Worm (Caenorhabditis elegans) whole organism, L3 larva: ENCODE measurements around the gene fbxa-78.
A peak's percentile ranks its signal among the peaks of the same experiment; 100 is the strongest.

Source experiments
- R02D3.7 ChIP-seq: fragments of 150-350 bp; optimal IDR thresholded peaks from 2 replicates; lab custom pipeline; 2014; ENCODE audit warnings: missing biosample characterization, missing genetic modification characterization
- ZK546.5 ChIP-seq: sonication (generic microtip); optimal IDR thresholded peaks from 2 replicates; lab custom pipeline; 2017; ENCODE audit warnings: missing biosample characterization, missing genetic modification characterization
- elt-3 ChIP-seq, 3 experiments: fragments of 150-350 bp in 1 of 3; sonication (generic microtip) in 2 of 3; optimal IDR thresholded peaks; 2 replicates in 2 of 3; 4 replicates in 1 of 3; lab custom pipeline; 2014 to 2017; ENCODE audit warnings: missing biosample characterization in 3 of 3, missing genetic modification characterization in 3 of 3
- nhr-12 ChIP-seq: fragments of 150-350 bp; optimal IDR thresholded peaks from 2 replicates; lab custom pipeline; 2014; ENCODE audit warnings: missing biosample characterization, missing genetic modification characterization
- nhr-28 ChIP-seq: fragments of 150-350 bp; optimal IDR thresholded peaks from 2 replicates; lab custom pipeline; 2014; ENCODE audit warnings: missing biosample characterization, missing genetic modification characterization
- pha-4 ChIP-seq: fragments of 150-350 bp; optimal IDR thresholded peaks from 2 replicates; lab custom pipeline; 2014; ENCODE audit warnings: missing biosample characterization, missing genetic modification reagents, missing genetic modification characterization
- pqm-1 ChIP-seq: fragments of 150-350 bp; optimal IDR thresholded peaks from 2 replicates; lab custom pipeline; 2017; ENCODE audit warnings: missing biosample characterization, missing genetic modification characterization, inconsistent platforms
- sea-2 ChIP-seq: fragments of 150-350 bp; sonication (generic microtip); optimal IDR thresholded peaks from 4 replicates; lab custom pipeline; 2014; ENCODE audit warnings: missing biosample characterization, missing genetic modification reagents, missing genetic modification characterization
- skn-1 ChIP-seq: fragments of 150-350 bp; optimal IDR thresholded peaks from 2 replicates; lab custom pipeline; 2014; ENCODE audit warnings: missing biosample characterization, missing genetic modification characterization
- snpc-4 ChIP-seq: fragments of 150-350 bp; optimal IDR thresholded peaks from 2 replicates; lab custom pipeline; 2014; ENCODE audit warnings: missing biosample characterization, missing genetic modification characterization
- tbx-2 ChIP-seq: sonication (generic microtip); optimal IDR thresholded peaks from 2 replicates; lab custom pipeline; 2016; ENCODE audit warnings: mild to moderate bottlenecking, missing genetic modification characterization, missing compliant biosample characterization
- unc-62 ChIP-seq: fragments of 150-350 bp; sonication (generic microtip); optimal IDR thresholded peaks from 4 replicates; lab custom pipeline; 2014; ENCODE audit warnings: missing biosample characterization, missing genetic modification reagents, missing genetic modification characterization
- zag-1 ChIP-seq: fragments of 150-350 bp; optimal IDR thresholded peaks from 2 replicates; lab custom pipeline; 2014; ENCODE audit warnings: missing biosample characterization, missing genetic modification characterization

DNA sequence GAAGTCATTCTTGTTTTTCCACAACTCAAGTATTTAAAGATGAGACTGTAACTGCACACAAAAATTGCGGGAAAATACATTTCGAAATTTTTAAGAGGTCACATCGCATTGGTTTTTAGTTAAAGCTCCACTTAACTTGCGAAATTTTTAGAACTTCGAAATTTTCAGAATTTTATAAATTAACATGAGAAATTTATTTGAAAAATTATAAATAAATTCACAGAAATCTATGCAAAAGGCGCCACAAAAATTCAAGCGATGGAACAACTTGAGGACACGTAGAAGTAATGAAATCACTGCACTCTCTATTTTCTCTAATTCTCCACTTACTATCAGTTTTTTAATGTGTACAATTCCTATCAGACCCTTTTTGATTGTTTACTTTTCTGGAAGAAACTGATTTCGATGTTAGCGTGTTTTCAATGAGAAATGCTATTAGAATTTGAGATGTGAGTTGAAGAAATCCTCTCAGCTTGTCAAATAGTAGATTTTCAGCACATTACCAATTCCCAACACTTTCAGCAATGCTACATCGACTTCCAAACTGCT is 13.2 kb upstream of the fbxa-78 start, which contains the start of gene fbxa-31:
- TF ChIP-seq unc-62 (GFP tag; lab: Kevin White, UChicago) (no peak), pha-4 (tag; lab: Kevin White, UChicago) (peak; percentile 96), R02D3.7 (tag; lab: Kevin White, UChicago) (no peak), snpc-4 (no peak), elt-3 (tag; optimal IDR thresholded peaks at IDR 0.05; lab: Kevin White, UChicago) (no peak), skn-1 (tag; lab: Kevin White, UChicago) (no peak), nhr-28 (tag; lab: Kevin White, UChicago) (no peak), zag-1 (tag; lab: Kevin White, UChicago) (no peak), pqm-1 (peak; percentile 48), tbx-2 (tag; lab: Kevin White, UChicago) (no peak), ZK546.5 (no peak), nhr-12 (tag; lab: Kevin White, UChicago) (no peak), sea-2 (GFP tag; lab: Kevin White, UChicago) (no peak)
